Fruit fly (Drosophila melanogaster): Measurements from ENCODE around the gene TwdlY.

- TF ChIP-seq gl (tag; optimal IDR thresholded peaks at IDR 0.05), result no peak
- TF ChIP-seq Pif1B (GFP tag; optimal IDR thresholded peaks at IDR 0.05), result no peak
- no peak for TF ChIP-seq CG14655 (GFP tag; optimal IDR thresholded peaks at IDR 0.05)
- no peak for TF ChIP-seq CG17806 (tag; optimal IDR thresholded peaks at IDR 0.05)
- peak; percentile 39 for TF ChIP-seq CG34367 (tag; optimal IDR thresholded peaks at IDR 0.05)
- peak; percentile 27 for TF ChIP-seq CG15710 (tag; optimal IDR thresholded peaks at IDR 0.05)
- peak; percentile 23; the same call in 1 of the 2 replicates for TF ChIP-seq Ets98B (GFP tag; IDR thresholded peaks at IDR 0.05)
These were observed 16.9 kb downstream of the TwdlY start, which contains the start of gene goe for dm6 chrX:16751579-16752156.

Data from whole organism, pupa.